Fruit fly (Drosophila melanogaster) whole organism, embryonic: ENCODE results near the gene Vm32E.
A peak's percentile ranks its signal among the peaks of the same experiment; 100 is the strongest.

Source experiments
- ATbp ChIP-seq: fragments of 200-800 bp; sonication (Bioruptor generic); optimal IDR thresholded peaks from 2 replicates; lab custom pipeline; 2017; ENCODE audit warnings: missing biosample characterization, mild to moderate bottlenecking, missing genetic modification characterization, missing genetic modification reagents
- Awh ChIP-seq: fragments of 200-800 bp; sonication (Bioruptor generic); IDR thresholded peaks from 2 replicates; pipeline ENCODE4, ENCODE4 v1.3.6; 2022; ENCODE audit warnings: missing biosample characterization, missing genetic modification characterization
- B-H1 ChIP-seq: fragments of 200-800 bp; sonication (Bioruptor generic); IDR thresholded peaks from 3 replicates; pipeline ENCODE4 v1.3.6; 2022; ENCODE audit warnings: missing biosample characterization, missing genetic modification characterization
- CG10267 ChIP-seq: fragments of 200-800 bp; sonication (Bioruptor generic); optimal IDR thresholded peaks from 2 replicates; lab custom pipeline; 2018; ENCODE audit warnings: missing biosample characterization, mild to moderate bottlenecking, missing genetic modification characterization, moderate library complexity
- CG11504 ChIP-seq: fragments of 200-800 bp; sonication (Bioruptor generic); optimal IDR thresholded peaks from 3 replicates; lab custom pipeline; 2019; ENCODE audit warnings: missing biosample characterization, mild to moderate bottlenecking, missing genetic modification characterization, moderate library complexity
- CG12236 ChIP-seq: fragments of 200-800 bp; sonication (Bioruptor generic); optimal IDR thresholded peaks from 2 replicates; lab custom pipeline; 2016; ENCODE audit warnings: missing biosample characterization, missing genetic modification characterization
- CG1233 ChIP-seq: fragments of 200-800 bp; sonication (Bioruptor generic); optimal IDR thresholded peaks from 4 replicates; lab custom pipeline; 2018; ENCODE audit warnings: missing biosample characterization, mild to moderate bottlenecking, missing genetic modification characterization
- CG13287 ChIP-seq: fragments of 200-800 bp; sonication (Bioruptor generic); IDR thresholded peaks from 2 replicates; pipeline ENCODE4 v1.3.6; 2022; ENCODE audit warnings: missing biosample characterization, missing genetic modification characterization; ENCODE audit not compliant: partially characterized antibody
- CG13424 ChIP-seq: fragments of 200-800 bp; sonication (Bioruptor generic); optimal IDR thresholded peaks from 2 replicates; lab custom pipeline; 2019; ENCODE audit warnings: missing biosample characterization, mild to moderate bottlenecking, missing genetic modification characterization, moderate library complexity
- CG13624 ChIP-seq: fragments of 200-800 bp; sonication (Bioruptor generic); optimal IDR thresholded peaks from 2 replicates; lab custom pipeline; 2016; ENCODE audit warnings: missing biosample characterization, missing genetic modification characterization
- CG14710 ChIP-seq: fragments of 200-800 bp; sonication (Bioruptor generic); optimal IDR thresholded peaks from 3 replicates; lab custom pipeline; 2019; ENCODE audit warnings: missing biosample characterization, mild to moderate bottlenecking, missing genetic modification characterization, moderate library complexity
- CG14965 ChIP-seq: fragments of 200-800 bp; sonication (Bioruptor generic); optimal IDR thresholded peaks from 2 replicates; lab custom pipeline; 2016; ENCODE audit warnings: missing biosample characterization, missing genetic modification characterization, borderline replicate concordance
- CG15073 ChIP-seq: fragments of 200-800 bp; sonication (Bioruptor generic); optimal IDR thresholded peaks from 2 replicates; lab custom pipeline; 2016; ENCODE audit warnings: missing biosample characterization, missing genetic modification characterization
- CG1603 ChIP-seq: fragments of 200-800 bp; sonication (Bioruptor generic); optimal IDR thresholded peaks from 2 replicates; lab custom pipeline; 2019; ENCODE audit warnings: missing biosample characterization, mild to moderate bottlenecking, missing genetic modification characterization, moderate library complexity
- CG17912 ChIP-seq: fragments of 200-800 bp; sonication (Bioruptor generic); optimal IDR thresholded peaks from 2 replicates; lab custom pipeline; 2018; ENCODE audit warnings: missing biosample characterization, mild to moderate bottlenecking, missing genetic modification characterization
- CG32767 ChIP-seq: fragments of 200-800 bp; sonication (Bioruptor generic); IDR thresholded peaks from 2 replicates; pipeline ENCODE4 v1.3.6; 2022; ENCODE audit warnings: missing biosample characterization, missing genetic modification characterization
- CG3995 ChIP-seq: fragments of 200-800 bp; sonication (Bioruptor generic); optimal IDR thresholded peaks from 3 replicates; lab custom pipeline; 2016; ENCODE audit warnings: missing biosample characterization, missing genetic modification characterization
- CG4617 ChIP-seq: fragments of 200-800 bp; sonication (Bioruptor generic); optimal IDR thresholded peaks from 3 replicates; lab custom pipeline; 2016; ENCODE audit warnings: missing biosample characterization, missing genetic modification characterization, borderline replicate concordance
- CG7786 ChIP-seq: fragments of 200-800 bp; sonication (Bioruptor generic); optimal IDR thresholded peaks from 2 replicates; lab custom pipeline; 2016; ENCODE audit warnings: missing biosample characterization, missing genetic modification characterization
- CTCF ChIP-seq: fragments of 200-800 bp; sonication (Bioruptor generic); optimal IDR thresholded peaks from 2 replicates; lab custom pipeline; 2017; ENCODE audit warnings: missing biosample characterization, mild to moderate bottlenecking, missing genetic modification characterization, moderate library complexity
- Camta ChIP-seq: fragments of 200-800 bp; sonication (Bioruptor generic); optimal IDR thresholded peaks from 2 replicates; lab custom pipeline; 2016; ENCODE audit warnings: missing biosample characterization, missing genetic modification characterization
- Dp ChIP-seq: fragments of 200-800 bp; sonication (Bioruptor generic); optimal IDR thresholded peaks from 2 replicates; lab custom pipeline; 2018; ENCODE audit warnings: missing biosample characterization, mild to moderate bottlenecking, missing genetic modification characterization, moderate library complexity
- E2f2 ChIP-seq: fragments of 200-800 bp; sonication (Bioruptor generic); IDR thresholded peaks from 2 replicates; pipeline ENCODE4 v1.3.6; 2022; ENCODE audit warnings: missing biosample characterization, missing genetic modification characterization
- Ets97D ChIP-seq: fragments of 200-800 bp; sonication (Bioruptor generic); optimal IDR thresholded peaks from 3 replicates; lab custom pipeline; 2016; ENCODE audit warnings: missing biosample characterization, missing genetic modification characterization
- Oaz ChIP-seq: fragments of 200-800 bp; sonication (Bioruptor generic); IDR thresholded peaks from 2 replicates; pipeline ENCODE4 v1.3.6; 2022; ENCODE audit warnings: missing biosample characterization, missing genetic modification characterization
- Oli ChIP-seq: fragments of 200-800 bp; sonication (Bioruptor generic); optimal IDR thresholded peaks from 2 replicates; lab custom pipeline; 2018; ENCODE audit warnings: missing biosample characterization, mild to moderate bottlenecking, missing genetic modification characterization, moderate library complexity
- YL-1 ChIP-seq: fragments of 200-800 bp; sonication (Bioruptor generic); optimal IDR thresholded peaks from 3 replicates; lab custom pipeline; 2017; ENCODE audit warnings: missing biosample characterization, mild to moderate bottlenecking, missing genetic modification characterization
- chif ChIP-seq, 2 experiments: fragments of 200-800 bp; sonication (Bioruptor generic); optimal IDR thresholded peaks; 3 replicates each; lab custom pipeline; 2016; ENCODE audit warnings: missing biosample characterization in 2 of 2, missing genetic modification characterization in 2 of 2
- corto ChIP-seq: fragments of 200-800 bp; sonication (Bioruptor generic); optimal IDR thresholded peaks from 2 replicates; lab custom pipeline; 2016; ENCODE audit warnings: missing biosample characterization, mild to moderate bottlenecking, missing genetic modification characterization, moderate library complexity
- croc ChIP-seq: fragments of 200-800 bp; sonication (Bioruptor generic); conservative IDR thresholded peaks from 3 replicates; pipeline ENCODE4 v1.3.6; 2022; ENCODE audit warnings: missing biosample characterization, missing genetic modification characterization
- crol ChIP-seq: fragments of 200-800 bp; sonication (Bioruptor generic); IDR thresholded peaks from 2 replicates; pipeline ENCODE4 v1.3.6; 2022; ENCODE audit warnings: missing biosample characterization, missing genetic modification characterization
- dimm ChIP-seq: fragments of 200-800 bp; sonication (Bioruptor generic); IDR thresholded peaks from 2 replicates; pipeline ENCODE4 v1.3.6; 2022; ENCODE audit warnings: missing biosample characterization, missing genetic modification characterization
- dmrt11E ChIP-seq: fragments of 200-800 bp; sonication (Bioruptor generic); optimal IDR thresholded peaks from 3 replicates; lab custom pipeline; 2018; ENCODE audit warnings: missing biosample characterization, mild to moderate bottlenecking, missing genetic modification characterization, moderate library complexity
- ewg ChIP-seq: fragments of 200-800 bp; sonication (Bioruptor generic); optimal IDR thresholded peaks from 3 replicates; lab custom pipeline; 2017; ENCODE audit warnings: mild to moderate bottlenecking, missing biosample characterization, missing genetic modification reagents, missing genetic modification characterization
- gem ChIP-seq: fragments of 200-800 bp; sonication (Bioruptor generic); optimal IDR thresholded peaks from 2 replicates; lab custom pipeline; 2019; ENCODE audit warnings: missing biosample characterization, mild to moderate bottlenecking, missing genetic modification characterization, moderate library complexity
- hbn ChIP-seq: fragments of 200-800 bp; sonication (Bioruptor generic); IDR thresholded peaks from 2 replicates; pipeline ENCODE4 v1.3.6; 2022; ENCODE audit warnings: missing biosample characterization, missing genetic modification characterization; ENCODE audit not compliant: partially characterized antibody
- jing ChIP-seq: fragments of 200-800 bp; sonication (Bioruptor generic); optimal IDR thresholded peaks from 2 replicates; lab custom pipeline; 2018; ENCODE audit warnings: missing biosample characterization, mild to moderate bottlenecking, missing genetic modification characterization
- lbe ChIP-seq: fragments of 200-800 bp; sonication (Bioruptor generic); optimal IDR thresholded peaks from 2 replicates; lab custom pipeline; 2016; ENCODE audit warnings: missing biosample characterization, mild to moderate bottlenecking, missing genetic modification characterization
- nom ChIP-seq: fragments of 200-800 bp; sonication (Bioruptor generic); optimal IDR thresholded peaks from 2 replicates; lab custom pipeline; 2017; ENCODE audit warnings: missing biosample characterization, missing genetic modification characterization, mild to moderate bottlenecking, moderate library complexity, missing genetic modification reagents
- phol ChIP-seq: fragments of 200-800 bp; sonication (Bioruptor generic); optimal IDR thresholded peaks from 3 replicates; lab custom pipeline; 2018; ENCODE audit warnings: missing biosample characterization, mild to moderate bottlenecking, missing genetic modification characterization, moderate library complexity
- pum ChIP-seq: fragments of 200-800 bp; sonication (Bioruptor generic); optimal IDR thresholded peaks from 2 replicates; lab custom pipeline; 2016; ENCODE audit warnings: missing biosample characterization, missing genetic modification characterization
- ranshi ChIP-seq: fragments of 200-800 bp; sonication (Bioruptor generic); IDR thresholded peaks from 2 replicates; pipeline ENCODE4 v1.3.6; 2022; ENCODE audit warnings: missing biosample characterization, missing genetic modification characterization
- salm ChIP-seq: fragments of 200-800 bp; sonication (Bioruptor generic); optimal IDR thresholded peaks from 2 replicates; lab custom pipeline; 2018; ENCODE audit warnings: missing biosample characterization, mild to moderate bottlenecking, missing genetic modification characterization
- sqz ChIP-seq: fragments of 200-800 bp; sonication (Bioruptor generic); optimal IDR thresholded peaks from 3 replicates; lab custom pipeline; 2018; ENCODE audit warnings: missing biosample characterization, mild to moderate bottlenecking, missing genetic modification characterization
- stwl ChIP-seq: fragments of 200-800 bp; sonication (Bioruptor generic); optimal IDR thresholded peaks from 3 replicates; lab custom pipeline; 2018; ENCODE audit warnings: missing biosample characterization, mild to moderate bottlenecking, missing genetic modification characterization, moderate library complexity
- unpg ChIP-seq: fragments of 200-800 bp; sonication (Bioruptor generic); optimal IDR thresholded peaks from 3 replicates; lab custom pipeline; 2018; ENCODE audit warnings: missing biosample characterization, mild to moderate bottlenecking, missing genetic modification characterization, moderate library complexity
- yki ChIP-seq: fragments of >200 bp; optimal IDR thresholded peaks from 3 replicates; lab custom pipeline; 2018

Gene Vm32E

DNA sequence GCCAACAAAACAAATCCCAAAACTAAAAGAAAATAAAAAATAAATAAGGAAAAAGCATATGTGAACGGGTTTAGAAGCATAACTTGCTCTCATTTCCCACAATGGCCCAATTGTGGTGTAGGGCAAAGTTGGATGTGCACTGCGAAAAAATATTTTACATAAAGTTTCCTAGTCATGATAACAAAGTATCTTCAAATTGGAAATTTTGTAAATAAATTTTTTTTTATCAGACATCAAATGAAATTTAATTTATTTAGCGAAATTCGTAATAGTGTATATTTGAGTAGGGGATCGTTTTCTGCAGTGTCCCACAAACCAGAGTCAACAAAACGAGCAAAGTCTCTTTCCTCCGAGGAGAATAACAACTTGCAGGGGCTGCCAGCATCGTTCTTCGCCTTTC is 12.7 kb upstream of the Vm32E start (continued):
- no peak for TF ChIP-seq CG7786 (GFP tag; lab: Kevin White, UChicago)
- TF ChIP-seq yki (lab: Kevin White, UChicago): no peak
- no peak for TF ChIP-seq salm
- TF ChIP-seq stwl (tag; lab: Kevin White, UChicago): no peak
- no peak for TF ChIP-seq CG12236 (GFP tag; lab: Kevin White, UChicago)
- peak; percentile 1 for TF ChIP-seq Camta (GFP tag; lab: Kevin White, UChicago)
- TF ChIP-seq croc (GFP tag; lab: Robert Waterston, UW): no peak
- TF ChIP-seq phol (tag; lab: Kevin White, UChicago): peak; percentile 38
- TF ChIP-seq unpg (GFP tag; lab: Kevin White, UChicago): peak; percentile 44
- 0 out of 2 replicates have a peak, but pooled peaks have one; percentile 37 for TF ChIP-seq ranshi (GFP tag; lab: Robert Waterston, UW)
- no peak for TF ChIP-seq CG3995 (GFP tag; lab: Kevin White, UChicago)
- TF ChIP-seq hbn: no peak
- peak; percentile 13 for TF ChIP-seq CG14710

DNA sequence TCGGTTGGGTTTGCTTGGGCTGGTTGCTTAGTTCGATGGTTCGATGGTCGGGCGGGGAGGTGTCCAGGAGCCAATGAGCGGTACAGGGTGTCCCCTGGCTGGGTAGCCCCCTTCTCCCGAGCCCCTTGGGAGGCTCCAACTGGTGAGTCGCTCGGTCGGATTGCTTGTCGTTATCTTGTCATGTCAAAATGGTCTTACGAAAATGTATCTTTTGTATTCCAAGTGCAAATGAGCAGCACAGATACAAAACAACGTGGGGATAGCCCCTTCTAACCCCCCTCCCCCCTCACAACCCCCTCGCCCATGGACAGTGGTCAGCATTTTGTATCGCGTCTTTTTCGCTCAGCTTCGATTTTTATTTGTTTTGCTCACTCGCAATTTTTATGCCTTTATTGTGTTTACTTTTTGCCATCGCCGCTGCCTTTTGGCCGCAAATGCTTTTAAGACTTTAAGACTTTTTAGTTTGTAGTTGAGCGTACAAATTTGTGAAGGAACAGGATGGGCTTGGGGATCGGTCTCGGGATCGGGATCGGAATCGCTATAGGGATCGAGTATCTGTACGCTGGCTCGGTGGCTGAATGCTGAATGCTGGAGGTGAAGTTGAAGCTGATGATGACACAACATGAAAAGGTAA is 11.3 kb upstream of the Vm32E start:
- no peak for TF ChIP-seq pum (GFP tag; lab: Kevin White, UChicago)
- no peak for TF ChIP-seq Awh
- TF ChIP-seq CG32767 (GFP tag; lab: Robert Waterston, UW): peak; percentile 12; the same call in 1 of the 2 replicates
- TF ChIP-seq CG13624 (GFP tag; lab: Kevin White, UChicago): no peak
- peak; percentile 2 for TF ChIP-seq corto (GFP tag; lab: Kevin White, UChicago)
- peak; percentile 74 for TF ChIP-seq crol (GFP tag; lab: Robert Waterston, UW)
- TF ChIP-seq CG17912: no peak
- no peak for TF ChIP-seq CG15073 (GFP tag; lab: Kevin White, UChicago)
- TF ChIP-seq chif (GFP tag; optimal IDR thresholded peaks at IDR 0.05; lab: Kevin White, UChicago): no peak

DNA sequence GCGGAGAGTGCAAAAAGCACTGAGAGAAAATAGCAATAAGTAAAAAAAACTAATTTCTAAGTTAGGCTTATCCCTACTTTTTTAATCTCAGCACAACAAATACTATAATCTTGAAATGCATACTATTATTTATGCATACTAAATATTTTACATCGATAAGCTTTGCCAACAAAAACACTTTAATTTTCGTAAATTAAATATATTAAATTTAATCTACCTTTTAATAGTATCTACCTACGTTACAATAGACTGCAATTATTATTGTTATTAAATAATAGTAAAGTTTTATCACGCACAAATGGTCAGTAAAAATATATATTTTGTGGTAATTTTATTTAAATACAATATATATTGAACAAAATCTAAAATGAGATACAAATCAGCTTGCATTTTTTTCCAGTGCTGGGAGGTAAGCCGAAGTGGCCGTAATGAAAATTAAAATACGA is 10.7 kb upstream of the Vm32E start:
- TF ChIP-seq dimm (GFP tag; lab: Robert Waterston, UW): no peak
- no peak for TF ChIP-seq Ets97D
- peak; percentile 9 for TF ChIP-seq Oli (tag; lab: Kevin White, UChicago)
- TF ChIP-seq B-H1 (GFP tag; lab: Robert Waterston, UW): no peak
- TF ChIP-seq CG13424: no peak
- no peak for TF ChIP-seq ATbp (GFP tag; lab: Kevin White, UChicago)
- peak; percentile 50 for TF ChIP-seq nom (GFP tag; lab: Kevin White, UChicago)
- peak; percentile 18 for TF ChIP-seq lbe (GFP tag; lab: Kevin White, UChicago)
- peak; percentile 28 for TF ChIP-seq CG11504 (tag; lab: Kevin White, UChicago)
- no peak for TF ChIP-seq CG14965
- peak; percentile 23 for TF ChIP-seq dmrt11E (tag; lab: Kevin White, UChicago)
- TF ChIP-seq gem: peak; percentile 10
- no peak for TF ChIP-seq CG1233 (GFP tag; lab: Kevin White, UChicago)

DNA sequence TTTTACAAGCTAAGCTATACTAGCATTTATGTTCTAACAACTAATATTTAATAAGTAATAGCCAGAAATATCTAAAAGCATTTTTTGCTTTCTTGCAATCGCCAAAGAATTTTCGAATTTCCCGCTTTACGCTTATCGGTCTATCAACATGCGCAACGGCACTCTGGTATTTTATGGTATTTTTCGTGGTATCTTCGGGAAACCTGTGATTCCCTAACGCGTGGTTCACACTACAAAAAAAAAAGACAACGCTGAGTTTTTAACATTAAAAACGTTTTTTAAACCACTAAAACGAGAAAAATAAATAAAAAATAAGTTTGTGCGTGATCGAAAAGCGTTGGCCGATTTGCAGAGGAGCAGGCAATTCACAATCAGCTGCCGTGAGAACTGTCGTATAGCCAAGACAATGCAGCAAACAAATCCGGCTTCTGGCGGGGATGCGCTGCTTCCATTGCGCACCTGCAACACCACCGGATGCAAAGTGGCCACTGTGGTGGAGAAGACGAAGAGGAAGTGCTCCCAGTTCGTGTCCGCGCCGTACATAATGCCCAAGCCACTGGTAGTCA is 7.4 kb upstream of the Vm32E start, which contains the start of gene Boh2:
Gene Boh2 (plus strand): TSS at position 207 of the 566 bp plus-strand sequence.
- TF ChIP-seq CG10267 (peak; percentile 34), Oaz (no peak), CG4617 (peak; percentile 81), CG11504 (tag; lab: Kevin White, UChicago) (peak; percentile 19), E2f2 (GFP tag; lab: Robert Waterston, UW) (peak; percentile 93), CG13287 (GFP tag; lab: Robert Waterston, UW) (0 out of 2 replicates have a peak, but pooled peaks have one; percentile 20), sqz (GFP tag; lab: Kevin White, UChicago) (peak; percentile 74), CTCF (peak; percentile 7), YL-1 (GFP tag; lab: Kevin White, UChicago) (peak; percentile 7), CG1603 (tag; lab: Kevin White, UChicago) (peak; percentile 26), ewg (GFP tag; lab: Kevin White, UChicago) (peak; percentile 100), Dp (peak; percentile 90), jing (GFP tag; lab: Kevin White, UChicago) (no peak)
